Fruit fly (Drosophila melanogaster) whole organism, embryonic: ENCODE results near the gene CG42397.

Experiments
- CG13287 ChIP-seq: fragments of 200-800 bp; sonication (Bioruptor generic); IDR thresholded peaks from 2 replicates; pipeline ENCODE4 v1.3.6; 2022; ENCODE audit warnings: missing biosample characterization, missing genetic modification characterization; ENCODE audit not compliant: partially characterized antibody
- CG3065 ChIP-seq: fragments of 200-800 bp; sonication (Bioruptor generic); optimal IDR thresholded peaks from 2 replicates; lab custom pipeline; 2016; ENCODE audit warnings: missing biosample characterization, missing genetic modification characterization
- CG31388 ChIP-seq: fragments of 200-800 bp; sonication (Bioruptor generic); optimal IDR thresholded peaks from 2 replicates; lab custom pipeline; 2016; ENCODE audit warnings: missing biosample characterization, missing genetic modification characterization
- CG4360 ChIP-seq: fragments of 200-800 bp; sonication (Bioruptor generic); IDR thresholded peaks from 2 replicates; pipeline ENCODE4 v1.3.6; 2022; ENCODE audit warnings: missing biosample characterization, missing genetic modification characterization
- CG6791 ChIP-seq: fragments of 200-800 bp; sonication (Bioruptor generic); IDR thresholded peaks from 3 replicates; pipeline ENCODE4 v1.3.6; 2022; ENCODE audit warnings: missing biosample characterization, missing genetic modification characterization; ENCODE audit not compliant: partially characterized antibody
- Ets65A ChIP-seq: fragments of 200-800 bp; sonication (Bioruptor generic); peaks from one replicate; lab custom pipeline; 2016; ENCODE audit warnings: missing biosample characterization, missing genetic modification characterization
- fd96Cb ChIP-seq: fragments of 200-800 bp; sonication (Bioruptor generic); optimal IDR thresholded peaks from 2 replicates; lab custom pipeline; 2018; ENCODE audit warnings: missing biosample characterization, mild to moderate bottlenecking, missing genetic modification characterization, moderate library complexity
- gt ChIP-seq: fragments of 200-800 bp; sonication (Bioruptor generic); IDR thresholded peaks from 2 replicates; pipeline ENCODE4 v1.3.6; 2022; ENCODE audit warnings: missing biosample characterization, missing genetic modification characterization
- nerfin-1 ChIP-seq: fragments of 200-800 bp; sonication (Bioruptor generic); optimal IDR thresholded peaks from 3 replicates; lab custom pipeline; 2019; ENCODE audit warnings: missing biosample characterization, mild to moderate bottlenecking, missing genetic modification characterization, moderate library complexity
- slp2 ChIP-seq: fragments of 200-800 bp; sonication (Bioruptor generic); optimal IDR thresholded peaks from 2 replicates; lab custom pipeline; 2016; ENCODE audit warnings: missing biosample characterization, missing genetic modification characterization

DNA sequence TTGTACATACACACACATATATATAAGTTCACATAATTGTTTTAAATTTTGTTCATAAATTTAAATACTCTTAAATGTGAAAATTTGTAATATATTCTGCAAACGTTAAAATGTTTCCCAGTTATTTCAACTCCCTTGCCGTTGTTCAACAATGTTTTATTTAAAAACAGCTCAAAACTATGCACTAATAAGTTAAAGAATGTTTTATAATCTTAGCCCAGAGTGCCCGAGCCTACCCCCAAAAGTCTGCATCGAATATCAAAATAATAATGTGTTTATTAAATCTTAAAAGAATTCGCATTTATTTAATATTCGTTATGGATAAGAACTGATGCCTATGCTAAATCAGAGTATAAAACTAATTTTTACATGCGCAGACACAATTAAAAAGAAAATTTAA lies 34.4 kb upstream of the CG42397 start:
- TF ChIP-seq CG4360 (GFP tag; lab: Robert Waterston, UW): no peak
- TF ChIP-seq CG3065: no peak
- no peak for TF ChIP-seq CG13287 (GFP tag; lab: Robert Waterston, UW)
- no peak for TF ChIP-seq CG31388
- no peak for TF ChIP-seq fd96Cb
- TF ChIP-seq gt (GFP tag; lab: Robert Waterston, UW): no peak
- TF ChIP-seq Ets65A (GFP tag; lab: Kevin White, UChicago): no peak
- no peak for TF ChIP-seq CG6791 (GFP tag; lab: Robert Waterston, UW)
- TF ChIP-seq slp2 (GFP tag; lab: Kevin White, UChicago): no peak
- no peak for TF ChIP-seq nerfin-1 (tag; lab: Kevin White, UChicago)
